Fruit fly (Drosophila melanogaster): ENCODE measurements around the gene Pomp.

- TF ChIP-seq Ets96B (tag; optimal IDR thresholded peaks at IDR 0.05): no peak
- no peak for TF ChIP-seq Gug (GFP tag; IDR thresholded peaks at IDR 0.05)
- TF ChIP-seq achi (GFP tag; optimal IDR thresholded peaks at IDR 0.05): no peak
- TF ChIP-seq fd85E (GFP tag; optimal IDR thresholded peaks at IDR 0.05): no peak
- no peak for TF ChIP-seq CG1621 (tag; optimal IDR thresholded peaks at IDR 0.05)
- no peak for TF ChIP-seq CG11294 (GFP tag; IDR thresholded peaks at IDR 0.05)
- no peak for TF ChIP-seq CG32006 (GFP tag; optimal IDR thresholded peaks at IDR 0.05)
- no peak for TF ChIP-seq Eip75B (GFP tag; optimal IDR thresholded peaks at IDR 0.05)
- TF ChIP-seq CG3919 (GFP tag; optimal IDR thresholded peaks at IDR 0.05): no peak
- TF ChIP-seq net (GFP tag; optimal IDR thresholded peaks at IDR 0.05): no peak
- TF ChIP-seq Blimp-1 (GFP tag; optimal IDR thresholded peaks at IDR 0.05): no peak
Measured at dm6 chr2L:20824136-20824789, 36.8 kb downstream of the Pomp start.

Data from whole organism, prepupa.